Worm (Caenorhabditis elegans) whole organism, L1 larva: Measurements from ENCODE around the gene T22C8.3.

Source experiments
- fkh-8 ChIP-seq: sonication (generic microtip); optimal IDR thresholded peaks from 2 replicates; lab custom pipeline; 2016; ENCODE audit warnings: mild to moderate bottlenecking, missing genetic modification characterization, missing compliant biosample characterization
- hlh-17 ChIP-seq: fragments of 200-800 bp; sonication (Bioruptor generic); optimal IDR thresholded peaks from 2 replicates; lab custom pipeline; 2018; ENCODE audit warnings: missing genetic modification characterization, mild to moderate bottlenecking, missing compliant biosample characterization, moderate library complexity, borderline replicate concordance
- snpc-4 ChIP-seq: fragments of 150-350 bp; optimal IDR thresholded peaks from 2 replicates; lab custom pipeline; 2014; ENCODE audit warnings: missing biosample characterization, missing genetic modification characterization

DNA sequence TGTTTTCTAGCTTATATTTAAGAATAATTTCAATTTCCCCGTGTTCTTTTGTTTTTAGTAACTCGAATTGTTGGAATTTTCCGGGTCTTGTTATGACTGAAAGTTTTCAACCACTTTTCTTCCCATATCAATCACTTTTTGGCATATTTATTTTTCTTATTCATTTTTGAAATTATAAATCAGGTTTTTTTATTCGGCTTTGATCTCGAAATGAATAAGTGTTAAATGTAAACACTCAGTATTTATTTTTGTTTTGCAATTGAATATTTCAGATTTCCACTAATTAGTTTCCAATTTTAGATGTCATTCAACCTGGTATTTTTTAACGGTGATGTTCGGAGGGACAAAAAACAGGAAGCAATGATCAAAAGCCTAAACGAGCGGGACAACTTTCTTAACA is 42.8 kb upstream of the T22C8.3 start, which contains the start of gene etc-1:
- TF ChIP-seq fkh-8 (no peak), snpc-4 (tag; lab: Kevin White, UChicago) (no peak), hlh-17 (GFP tag; lab: Kevin White, UChicago) (no peak)
